Worm (Caenorhabditis elegans): Measurements from ENCODE around the gene alh-1.

alh-1 gene

ce11 chrIII:5080700-5081572 lies 3.4 kb downstream of the alh-1 start (continued):
- peak; percentile 9 for TF ChIP-seq lsy-27 (tag; optimal IDR thresholded peaks at IDR 0.05; ENCODE audit: borderline replicate concordance, insufficient read depth)
- peak; percentile 82 for TF ChIP-seq K11D2.4 (GFP tag; IDR thresholded peaks at IDR 0.05)
- TF ChIP-seq ceh-27 (GFP tag; optimal IDR thresholded peaks at IDR 0.05), result peak; percentile 65
- TF ChIP-seq mxl-1 (tag; optimal IDR thresholded peaks at IDR 0.05), result peak; percentile 74
- peak; percentile 86 for TF ChIP-seq chd-7 (tag; optimal IDR thresholded peaks at IDR 0.05)
- peak; percentile 36; the same call in 1 of the 2 replicates for TF ChIP-seq let-526 (GFP tag; IDR thresholded peaks at IDR 0.05)
- TF ChIP-seq B0261.1 (tag; optimal IDR thresholded peaks at IDR 0.05), result peak; percentile 75
- peak; percentile 83 for TF ChIP-seq ama-1 (optimal IDR thresholded peaks at IDR 0.05)
- TF ChIP-seq ama-1 (GFP tag; optimal IDR thresholded peaks at IDR 0.05), result peak; percentile 81 to 87
- no peak for TF ChIP-seq unc-62 (GFP tag; optimal IDR thresholded peaks at IDR 0.05)
- TF ChIP-seq egl-18 (GFP tag; IDR thresholded peaks at IDR 0.05), result peak; percentile 78
- TF ChIP-seq B0336.3 (GFP tag; IDR thresholded peaks at IDR 0.05), result peak; percentile 91
- TF ChIP-seq madf-10 (tag; optimal IDR thresholded peaks at IDR 0.05), result peak; percentile 18
- TF ChIP-seq egl-44 (GFP tag; IDR thresholded peaks at IDR 0.05), result peak; percentile 80
- TF ChIP-seq snpc-1.3 (tag; optimal IDR thresholded peaks at IDR 0.05; ENCODE audit: insufficient read depth), result peak; percentile 70
- no peak for TF ChIP-seq hlh-26 (GFP tag; conservative IDR thresholded peaks at IDR 0.05)
- TF ChIP-seq snpc-4 (GFP tag; optimal IDR thresholded peaks at IDR 0.05), result peak; percentile 97
- peak; percentile 98 to 99 (median 98) for TF ChIP-seq snpc-4 (tag; optimal IDR thresholded peaks at IDR 0.05)
- peak; percentile 86; the same call in 1 of the 2 replicates for TF ChIP-seq cebp-2 (GFP tag; IDR thresholded peaks at IDR 0.05)
- TF ChIP-seq efl-1 (GFP tag; optimal IDR thresholded peaks at IDR 0.05), result peak; percentile 25
- peak; percentile 62; the same call in 1 of the 2 replicates for TF ChIP-seq B0019.2 (GFP tag; conservative IDR thresholded peaks at IDR 0.05)
- TF ChIP-seq C17E4.6 (GFP tag; IDR thresholded peaks at IDR 0.05), result peak; percentile 81
- peak; percentile 91 for TF ChIP-seq lin-40 (tag; optimal IDR thresholded peaks at IDR 0.05)
- peak; percentile 90 for TF ChIP-seq Y95B8A.8 (GFP tag; IDR thresholded peaks at IDR 0.05)
- peak; percentile 61 for TF ChIP-seq lsl-1 (GFP tag; optimal IDR thresholded peaks at IDR 0.05)
- TF ChIP-seq xnd-1 (tag; optimal IDR thresholded peaks at IDR 0.05), result peak; percentile 63
- TF ChIP-seq F52B5.7 (tag; optimal IDR thresholded peaks at IDR 0.05), result peak; percentile 90
- no peak for TF ChIP-seq dpff-1 (tag; optimal IDR thresholded peaks at IDR 0.05)
- TF ChIP-seq tbx-9 (tag; optimal IDR thresholded peaks at IDR 0.05; ENCODE audit: borderline replicate concordance), result no peak
- peak; percentile 86 for TF ChIP-seq hmg-1.2 (GFP tag; IDR thresholded peaks at IDR 0.05)
- TF ChIP-seq Y67H2A.10 (GFP tag; conservative IDR thresholded peaks at IDR 0.05), result peak; percentile 12; the same call in 1 of the 2 replicates
- peak; percentile 73 for TF ChIP-seq ceh-79 (tag; optimal IDR thresholded peaks at IDR 0.05)
- peak; percentile 88 for TF ChIP-seq Y53G8AR.9 (GFP tag; conservative IDR thresholded peaks at IDR 0.05)
- TF ChIP-seq F37B4.10 (GFP tag; IDR thresholded peaks at IDR 0.05), result 0 out of 2 replicates have a peak, but pooled peaks have one; percentile 73
- no peak for TF ChIP-seq ztf-22 (GFP tag; optimal IDR thresholded peaks at IDR 0.05)
- TF ChIP-seq somi-1 (GFP tag; optimal IDR thresholded peaks at IDR 0.05), result peak; percentile 39
- TF ChIP-seq F22D6.2 (tag; optimal IDR thresholded peaks at IDR 0.05), result peak; percentile 62
- TF ChIP-seq ztf-28 (GFP tag; IDR thresholded peaks at IDR 0.05), result peak; percentile 91
- peak; percentile 76; the same call in 1 of the 2 replicates for TF ChIP-seq madf-3 (GFP tag; IDR thresholded peaks at IDR 0.05)
- peak; percentile 84 for TF ChIP-seq lin-54 (GFP tag; optimal IDR thresholded peaks at IDR 0.05)
- peak; percentile 36 for TF ChIP-seq ets-4 (GFP tag; optimal IDR thresholded peaks at IDR 0.05)
- TF ChIP-seq ZK185.1 (tag; optimal IDR thresholded peaks at IDR 0.05; ENCODE audit: poor library complexity, severe bottlenecking), result peak; percentile 93
- peak; percentile 54 for TF ChIP-seq gei-17 (GFP tag; optimal IDR thresholded peaks at IDR 0.05)
- peak; percentile 42 for TF ChIP-seq sptf-2 (GFP tag; optimal IDR thresholded peaks at IDR 0.05)
- TF ChIP-seq madf-6 (GFP tag; IDR thresholded peaks at IDR 0.05), result peak; percentile 87
- peak; percentile 79 for TF ChIP-seq F10E7.11 (tag; optimal IDR thresholded peaks at IDR 0.05)
- peak; percentile 89 for TF ChIP-seq nhr-90 (tag; optimal IDR thresholded peaks at IDR 0.05)

Data from whole organism, young adult.